Fruit fly (Drosophila melanogaster) whole organism, embryonic: ENCODE results near the gene TbCMF46.

Source experiments
- CG10147 ChIP-seq: fragments of 200-800 bp; sonication (Bioruptor generic); optimal IDR thresholded peaks from 2 replicates; lab custom pipeline; 2019; ENCODE audit warnings: missing biosample characterization, mild to moderate bottlenecking, missing genetic modification characterization, moderate library complexity
- CG12236 ChIP-seq: fragments of 200-800 bp; sonication (Bioruptor generic); optimal IDR thresholded peaks from 2 replicates; lab custom pipeline; 2016; ENCODE audit warnings: missing biosample characterization, missing genetic modification characterization
- CG12769 ChIP-seq: fragments of 200-800 bp; sonication (Bioruptor generic); optimal IDR thresholded peaks from 2 replicates; lab custom pipeline; 2019; ENCODE audit warnings: missing biosample characterization, mild to moderate bottlenecking, missing genetic modification characterization, moderate library complexity
- CG14014 ChIP-seq: fragments of 200-800 bp; sonication (Bioruptor generic); IDR thresholded peaks from 2 replicates; pipeline ENCODE4 v1.3.6; 2022; ENCODE audit warnings: missing biosample characterization, missing genetic modification characterization
- CG15479 ChIP-seq: fragments of 200-800 bp; sonication (Bioruptor generic); optimal IDR thresholded peaks from 3 replicates; lab custom pipeline; 2019; ENCODE audit warnings: missing biosample characterization, mild to moderate bottlenecking, missing genetic modification characterization, moderate library complexity
- CG1602 ChIP-seq: fragments of 200-800 bp; sonication (Bioruptor generic); optimal IDR thresholded peaks from 3 replicates; lab custom pipeline; 2016; ENCODE audit warnings: missing biosample characterization, missing genetic modification characterization
- CG16813 ChIP-seq: fragments of 200-800 bp; sonication (Bioruptor generic); IDR thresholded peaks from 3 replicates; pipeline ENCODE4 v1.3.6; 2022; ENCODE audit warnings: missing biosample characterization, missing genetic modification characterization; ENCODE audit not compliant: partially characterized antibody
- CG16863 ChIP-seq: fragments of 200-800 bp; sonication (Bioruptor generic); optimal IDR thresholded peaks from 3 replicates; lab custom pipeline; 2016; ENCODE audit warnings: missing biosample characterization, missing genetic modification characterization
- CG2202 ChIP-seq: fragments of 200-800 bp; sonication (Bioruptor generic); optimal IDR thresholded peaks from 2 replicates; lab custom pipeline; 2018; ENCODE audit warnings: missing biosample characterization, mild to moderate bottlenecking, missing genetic modification characterization
- CG2889 ChIP-seq: fragments of 200-800 bp; sonication (Bioruptor generic); IDR thresholded peaks from 3 replicates; pipeline ENCODE4 v1.3.6; 2022; ENCODE audit warnings: missing biosample characterization, missing genetic modification characterization
- CG30403 ChIP-seq: fragments of 200-800 bp; sonication (Bioruptor generic); optimal IDR thresholded peaks from 3 replicates; lab custom pipeline; 2016; ENCODE audit warnings: missing biosample characterization, missing genetic modification characterization
- CG34224 ChIP-seq: fragments of 200-800 bp; sonication (Bioruptor generic); IDR thresholded peaks from 3 replicates; pipeline ENCODE4 v1.3.6; 2022; ENCODE audit warnings: missing biosample characterization, missing genetic modification characterization; ENCODE audit not compliant: partially characterized antibody
- CG3847 ChIP-seq: fragments of 200-800 bp; sonication (Bioruptor generic); IDR thresholded peaks from 2 replicates; pipeline ENCODE4 v1.3.6; 2022; ENCODE audit warnings: missing biosample characterization, missing genetic modification characterization
- CG5180 ChIP-seq: fragments of 200-800 bp; sonication (Bioruptor generic); optimal IDR thresholded peaks from 3 replicates; lab custom pipeline; 2017; ENCODE audit warnings: missing biosample characterization, missing genetic modification characterization, mild to moderate bottlenecking, moderate library complexity, missing genetic modification reagents
- CG6175 ChIP-seq: fragments of 200-800 bp; sonication (Bioruptor generic); IDR thresholded peaks from 3 replicates; pipeline ENCODE4 v1.3.6; 2022; ENCODE audit warnings: missing biosample characterization, missing genetic modification characterization
- CG6791 ChIP-seq: fragments of 200-800 bp; sonication (Bioruptor generic); IDR thresholded peaks from 3 replicates; pipeline ENCODE4 v1.3.6; 2022; ENCODE audit warnings: missing biosample characterization, missing genetic modification characterization; ENCODE audit not compliant: partially characterized antibody
- CG7786 ChIP-seq: fragments of 200-800 bp; sonication (Bioruptor generic); optimal IDR thresholded peaks from 2 replicates; lab custom pipeline; 2016; ENCODE audit warnings: missing biosample characterization, missing genetic modification characterization
- CrebB ChIP-seq: fragments of 200-800 bp; sonication (Bioruptor generic); optimal IDR thresholded peaks from 3 replicates; lab custom pipeline; 2018; ENCODE audit warnings: missing biosample characterization, mild to moderate bottlenecking, missing genetic modification characterization
- Dp ChIP-seq: fragments of 200-800 bp; sonication (Bioruptor generic); optimal IDR thresholded peaks from 2 replicates; lab custom pipeline; 2018; ENCODE audit warnings: missing biosample characterization, mild to moderate bottlenecking, missing genetic modification characterization, moderate library complexity
- Ets65A ChIP-seq: fragments of 200-800 bp; sonication (Bioruptor generic); peaks from one replicate; lab custom pipeline; 2016; ENCODE audit warnings: missing biosample characterization, missing genetic modification characterization
- Hmx ChIP-seq: fragments of 200-800 bp; sonication (Bioruptor generic); optimal IDR thresholded peaks from 2 replicates; lab custom pipeline; 2016; ENCODE audit warnings: missing biosample characterization, missing genetic modification characterization
- Jarid2 ChIP-seq: fragments of 200-800 bp; sonication (Bioruptor generic); optimal IDR thresholded peaks from 3 replicates; lab custom pipeline; 2017; ENCODE audit warnings: mild to moderate bottlenecking, missing biosample characterization, missing genetic modification reagents, missing genetic modification characterization
- Meics ChIP-seq: fragments of 200-800 bp; sonication (Bioruptor generic); optimal IDR thresholded peaks from 2 replicates; lab custom pipeline; 2017; ENCODE audit warnings: missing biosample characterization, mild to moderate bottlenecking, missing genetic modification characterization
- Oli ChIP-seq: fragments of 200-800 bp; sonication (Bioruptor generic); optimal IDR thresholded peaks from 2 replicates; lab custom pipeline; 2018; ENCODE audit warnings: missing biosample characterization, mild to moderate bottlenecking, missing genetic modification characterization, moderate library complexity
- Optix ChIP-seq: fragments of 200-800 bp; sonication (Bioruptor generic); IDR thresholded peaks from 3 replicates; pipeline ENCODE4 v1.3.6; 2022; ENCODE audit warnings: missing biosample characterization, missing genetic modification characterization
- Ssrp ChIP-seq: fragments of 200-800 bp; sonication (Bioruptor generic); optimal IDR thresholded peaks from 2 replicates; lab custom pipeline; 2018; ENCODE audit warnings: missing biosample characterization, mild to moderate bottlenecking, missing genetic modification characterization, moderate library complexity
- Xrp1 ChIP-seq: fragments of 200-800 bp; sonication (Bioruptor generic); IDR thresholded peaks from 2 replicates; pipeline ENCODE4 v1.3.6; 2022; ENCODE audit warnings: missing biosample characterization, missing genetic modification characterization
- amos ChIP-seq: fragments of 200-800 bp; sonication (Bioruptor generic); IDR thresholded peaks from 2 replicates; pipeline ENCODE4 v1.3.6; 2022; ENCODE audit warnings: missing biosample characterization, missing genetic modification characterization; ENCODE audit not compliant: partially characterized antibody
- br ChIP-seq: fragments of >200 bp; optimal IDR thresholded peaks from 2 replicates; lab custom pipeline; 2017
- dpn ChIP-seq, 2 experiments: fragments of 200-800 bp; sonication (Bioruptor generic); optimal IDR thresholded peaks; 3 replicates each; lab custom pipeline; 2016; ENCODE audit warnings: missing biosample characterization in 2 of 2, missing genetic modification characterization in 2 of 2
- exex ChIP-seq: fragments of 200-800 bp; sonication (Bioruptor generic); optimal IDR thresholded peaks from 4 replicates; lab custom pipeline; 2018; ENCODE audit warnings: missing biosample characterization, mild to moderate bottlenecking, missing genetic modification characterization, moderate library complexity
- fru ChIP-seq: fragments of >200 bp; optimal IDR thresholded peaks from 2 replicates; lab custom pipeline; 2017
- ken ChIP-seq: fragments of 200-800 bp; sonication (Bioruptor generic); IDR thresholded peaks from 3 replicates; pipeline ENCODE4 v1.3.6; 2022; ENCODE audit warnings: missing biosample characterization, missing genetic modification characterization
- lov ChIP-seq, 2 experiments: fragments of 200-800 bp in 1 of 2; fragments of >200 bp in 1 of 2; sonication (Bioruptor generic) in 1 of 2; IDR thresholded peaks in 1 of 2; optimal IDR thresholded peaks in 1 of 2; 2 replicates in 1 of 2; 3 replicates in 1 of 2; pipeline versions ENCODE4 v1.3.6 to Lab custom; 2017 to 2022; ENCODE audit warnings: missing biosample characterization in 1 of 2, missing genetic modification characterization in 1 of 2
- luna ChIP-seq: fragments of 200-800 bp; sonication (Bioruptor generic); optimal IDR thresholded peaks from 2 replicates; lab custom pipeline; 2016; ENCODE audit warnings: missing biosample characterization, missing genetic modification characterization
- nau ChIP-seq: fragments of 200-800 bp; sonication (Bioruptor generic); optimal IDR thresholded peaks from 3 replicates; lab custom pipeline; 2017; ENCODE audit warnings: missing biosample characterization, mild to moderate bottlenecking, missing genetic modification characterization, missing genetic modification reagents
- pan ChIP-seq, 4 experiments: fragments of >200 bp in 3 of 4; fragments of 200-800 bp in 1 of 4; sonication (Bioruptor generic) in 1 of 4; optimal IDR thresholded peaks in 3 of 4; IDR thresholded peaks in 1 of 4; 2 replicates each; pipeline versions ENCODE4 v1.3.6 to Lab custom; 2017 to 2022; ENCODE audit warnings: missing biosample characterization in 2 of 4, missing genetic modification characterization in 2 of 4, mixed read lengths in 1 of 4
- pum ChIP-seq: fragments of 200-800 bp; sonication (Bioruptor generic); optimal IDR thresholded peaks from 2 replicates; lab custom pipeline; 2016; ENCODE audit warnings: missing biosample characterization, missing genetic modification characterization
- ro ChIP-seq: fragments of 200-800 bp; sonication (Bioruptor generic); IDR thresholded peaks from 2 replicates; pipeline ENCODE4 v1.3.6; 2022; ENCODE audit warnings: missing biosample characterization, missing genetic modification characterization
- sd ChIP-seq: fragments of 200-800 bp; sonication (Bioruptor generic); optimal IDR thresholded peaks from 3 replicates; lab custom pipeline; 2018; ENCODE audit warnings: missing biosample characterization, mild to moderate bottlenecking, missing genetic modification characterization, moderate library complexity
- sqz ChIP-seq: fragments of 200-800 bp; sonication (Bioruptor generic); optimal IDR thresholded peaks from 3 replicates; lab custom pipeline; 2018; ENCODE audit warnings: missing biosample characterization, mild to moderate bottlenecking, missing genetic modification characterization
- sr ChIP-seq: fragments of 200-800 bp; sonication (Bioruptor generic); IDR thresholded peaks from 3 replicates; pipeline ENCODE4 v1.3.6; 2022; ENCODE audit warnings: missing biosample characterization, missing genetic modification characterization
- stc ChIP-seq: fragments of 200-800 bp; sonication (Bioruptor generic); IDR thresholded peaks from 2 replicates; pipeline ENCODE4 v1.3.6; 2022; ENCODE audit warnings: missing biosample characterization, missing genetic modification characterization
- tio ChIP-seq: fragments of 200-800 bp; sonication (Bioruptor generic); optimal IDR thresholded peaks from 2 replicates; lab custom pipeline; 2017; ENCODE audit warnings: missing biosample characterization, missing genetic modification characterization, inconsistent platforms
- tx ChIP-seq: fragments of 200-800 bp; sonication (Bioruptor generic); optimal IDR thresholded peaks from 2 replicates; lab custom pipeline; 2016; ENCODE audit warnings: missing biosample characterization, missing genetic modification characterization
- wek ChIP-seq: fragments of 200-800 bp; sonication (Bioruptor generic); optimal IDR thresholded peaks from 3 replicates; lab custom pipeline; 2018; ENCODE audit warnings: missing biosample characterization, mild to moderate bottlenecking, missing genetic modification characterization, moderate library complexity
- wor ChIP-seq: fragments of 200-800 bp; sonication (Bioruptor generic); IDR thresholded peaks from 2 replicates; pipeline ENCODE4 v1.3.6; 2022; ENCODE audit warnings: missing biosample characterization, missing genetic modification characterization
- zfh1 ChIP-seq: fragments of 200-800 bp; sonication (Bioruptor generic); IDR thresholded peaks from 3 replicates; pipeline ENCODE4 v1.3.6; 2022; ENCODE audit warnings: missing biosample characterization, missing genetic modification characterization

The TbCMF46 gene

DNA sequence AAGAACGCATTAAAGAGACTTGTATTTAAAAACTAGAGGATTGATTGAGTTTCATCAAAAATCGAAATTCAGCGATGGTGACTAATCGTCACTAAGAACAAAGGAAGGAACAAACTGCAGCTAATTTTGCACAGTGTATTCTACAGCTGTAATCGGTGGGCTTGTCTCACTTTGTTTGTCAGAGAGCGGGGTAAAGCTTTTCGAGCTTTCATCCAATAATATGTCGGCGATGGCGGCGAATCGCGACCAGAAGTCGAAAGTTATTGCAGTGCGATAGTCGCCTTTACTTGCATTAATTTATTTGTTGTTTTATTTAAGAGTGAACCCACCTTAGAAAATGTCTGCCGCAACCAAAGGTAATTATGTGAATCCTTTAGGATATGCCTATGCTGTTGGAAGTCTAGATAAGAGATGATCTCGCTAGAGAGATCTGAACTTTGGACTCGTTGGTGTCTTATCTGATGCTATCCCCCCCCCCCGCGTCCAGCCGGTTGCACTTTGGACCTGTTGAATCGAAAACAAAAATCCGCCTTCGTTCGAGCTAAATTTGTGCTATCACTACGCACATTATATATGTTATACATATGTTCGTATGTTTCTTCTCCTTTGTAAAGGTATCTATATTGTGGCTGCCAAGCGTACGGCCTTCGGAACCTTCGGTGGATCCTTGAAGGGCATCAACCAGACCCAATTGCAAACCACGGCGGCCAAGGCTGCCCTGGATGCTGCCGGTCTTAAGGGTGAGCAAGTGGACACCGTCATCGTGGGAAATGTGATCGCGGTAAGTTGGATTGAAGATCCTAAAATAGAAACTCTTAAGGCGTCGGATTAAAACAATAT lies 9.4 kb downstream of the TbCMF46 start, which contains the start of gene yip2 (continued):
- TF ChIP-seq CG6791 (GFP tag; lab: Robert Waterston, UW) = no peak
- peak; percentile 49 for TF ChIP-seq Oli (tag; lab: Kevin White, UChicago)
- TF ChIP-seq CG1602 (GFP tag; lab: Kevin White, UChicago) = no peak
- no peak for TF ChIP-seq sqz (GFP tag; lab: Kevin White, UChicago)
- TF ChIP-seq wek (GFP tag; lab: Kevin White, UChicago) = peak; percentile 54
- TF ChIP-seq CG14014 (GFP tag; lab: Robert Waterston, UW) = peak; percentile 70
- peak; percentile 26 for TF ChIP-seq Ets65A (GFP tag; lab: Kevin White, UChicago)
- peak; percentile 19 for TF ChIP-seq CG10147 (GFP tag; lab: Kevin White, UChicago)
- TF ChIP-seq CG12769 (tag; lab: Kevin White, UChicago) = peak; percentile 74
- no peak for TF ChIP-seq ro (GFP tag; lab: Robert Waterston, UW)
- TF ChIP-seq CG34224 (GFP tag; lab: Robert Waterston, UW) = no peak
- no peak for TF ChIP-seq CG2202 (tag; lab: Kevin White, UChicago)
- TF ChIP-seq CG16863 (GFP tag; lab: Kevin White, UChicago) = peak; percentile 58
- peak; percentile 49 for TF ChIP-seq CG30403 (GFP tag; lab: Kevin White, UChicago)
- peak; percentile 57 for TF ChIP-seq exex (tag; lab: Kevin White, UChicago)
- peak; percentile 53 for TF ChIP-seq CG7786 (GFP tag; lab: Kevin White, UChicago)
- no peak for TF ChIP-seq fru
- TF ChIP-seq CG16813 = no peak
- no peak; the same call in 1 of the 2 replicates for TF ChIP-seq amos (GFP tag; lab: Robert Waterston, UW)
- peak; percentile 70 for TF ChIP-seq Meics
- peak; percentile 29 for TF ChIP-seq CG5180
- TF ChIP-seq ken (GFP tag; lab: Robert Waterston, UW) = no peak; the same call in 2 of the 3 replicates
- TF ChIP-seq CG15479 (GFP tag; lab: Kevin White, UChicago) = no peak
- no peak; the same call in 2 of the 3 replicates for TF ChIP-seq Optix
- peak; percentile 64 for TF ChIP-seq stc (GFP tag; lab: Robert Waterston, UW)
- TF ChIP-seq lov (optimal IDR thresholded peaks at IDR 0.05; lab: Kevin White, UChicago) = no peak
- TF ChIP-seq lov (GFP tag; IDR thresholded peaks at IDR 0.05; lab: Robert Waterston, UW) = no peak
- peak; percentile 26 for TF ChIP-seq Hmx
- no peak for TF ChIP-seq sd (tag; lab: Kevin White, UChicago)
- no peak for TF ChIP-seq sr (GFP tag; lab: Robert Waterston, UW)
- TF ChIP-seq dpn (GFP tag; optimal IDR thresholded peaks at IDR 0.05; lab: Kevin White, UChicago) = peak; percentile 38 to 68
- TF ChIP-seq wor = no peak
- TF ChIP-seq Ssrp (tag; lab: Kevin White, UChicago) = peak; percentile 29
- TF ChIP-seq tx (GFP tag; lab: Kevin White, UChicago) = peak; percentile 18
- peak; percentile 53; the same call in 1 of the 2 replicates for TF ChIP-seq Xrp1
- no peak for TF ChIP-seq tio (GFP tag; lab: Kevin White, UChicago)
- 0 out of 3 replicates have a peak, but pooled peaks have one; percentile 25 for TF ChIP-seq CG2889 (GFP tag; lab: Robert Waterston, UW)
- TF ChIP-seq Dp (GFP tag; lab: Kevin White, UChicago) = no peak
- TF ChIP-seq pan (optimal IDR thresholded peaks at IDR 0.05; lab: Kevin White, UChicago) = no peak
- TF ChIP-seq pan (GFP tag; optimal IDR thresholded peaks at IDR 0.05 in 1 of 2, IDR thresholded peaks at IDR 0.05 in 1 of 2) = peak in 1 of 2 experiments; percentile 71
- peak; percentile 68 for TF ChIP-seq CrebB (tag; lab: Kevin White, UChicago)
- no peak for TF ChIP-seq pum (GFP tag; lab: Kevin White, UChicago)
- TF ChIP-seq CG12236 (GFP tag; lab: Kevin White, UChicago) = peak; percentile 17
- TF ChIP-seq CG6175 (GFP tag; lab: Robert Waterston, UW) = no peak
- peak; percentile 48 for TF ChIP-seq Jarid2
- TF ChIP-seq br (lab: Kevin White, UChicago) = no peak
- TF ChIP-seq zfh1 (GFP tag; lab: Robert Waterston, UW) = peak; percentile 72
- TF ChIP-seq luna (GFP tag; lab: Kevin White, UChicago) = no peak
- peak; percentile 42; the same call in 1 of the 2 replicates for TF ChIP-seq CG3847 (GFP tag; lab: Robert Waterston, UW)
- TF ChIP-seq nau (GFP tag; lab: Kevin White, UChicago) = peak; percentile 74
